Fruit fly (Drosophila melanogaster) whole organism, embryonic: Measurements from ENCODE around the gene CG31680.

Experiments
- B-H1 ChIP-seq: fragments of 200-800 bp; sonication (Bioruptor generic); IDR thresholded peaks from 3 replicates; pipeline ENCODE4 v1.3.6; 2022; ENCODE audit warnings: missing biosample characterization, missing genetic modification characterization
- Bdp1 ChIP-seq: fragments of 200-800 bp; sonication (Bioruptor generic); optimal IDR thresholded peaks from 3 replicates; lab custom pipeline; 2016; ENCODE audit warnings: missing biosample characterization, missing genetic modification characterization
- Bteb2 ChIP-seq: fragments of 200-800 bp; sonication (Bioruptor generic); optimal IDR thresholded peaks from 2 replicates; lab custom pipeline; 2016; ENCODE audit warnings: missing biosample characterization, missing genetic modification characterization
- CG10267 ChIP-seq: fragments of 200-800 bp; sonication (Bioruptor generic); optimal IDR thresholded peaks from 2 replicates; lab custom pipeline; 2018; ENCODE audit warnings: missing biosample characterization, mild to moderate bottlenecking, missing genetic modification characterization, moderate library complexity
- CG11093 ChIP-seq: fragments of 200-800 bp; sonication (Bioruptor generic); IDR thresholded peaks from 3 replicates; pipeline ENCODE4 v1.3.6; 2022; ENCODE audit warnings: missing biosample characterization, missing genetic modification characterization
- CG12659 ChIP-seq: fragments of 200-800 bp; sonication (Bioruptor generic); optimal IDR thresholded peaks from 3 replicates; lab custom pipeline; 2017; ENCODE audit warnings: mild to moderate bottlenecking, missing biosample characterization, missing genetic modification reagents, missing genetic modification characterization
- CG13894 ChIP-seq: fragments of 200-800 bp; sonication (Bioruptor generic); optimal IDR thresholded peaks from 3 replicates; lab custom pipeline; 2018; ENCODE audit warnings: missing biosample characterization, mild to moderate bottlenecking, missing genetic modification characterization, moderate library complexity
- CG15601 ChIP-seq: fragments of 200-800 bp; sonication (Bioruptor generic); optimal IDR thresholded peaks from 3 replicates; lab custom pipeline; 2019; ENCODE audit warnings: missing biosample characterization, mild to moderate bottlenecking, missing genetic modification characterization, moderate library complexity
- CG17612 ChIP-seq: fragments of 200-800 bp; sonication (Bioruptor generic); IDR thresholded peaks from 2 replicates; pipeline ENCODE4 v1.3.6; 2022; ENCODE audit warnings: missing biosample characterization, missing genetic modification characterization
- CG18476 ChIP-seq: fragments of 200-800 bp; sonication (Bioruptor generic); optimal IDR thresholded peaks from 2 replicates; lab custom pipeline; 2016; ENCODE audit warnings: missing biosample characterization, mild to moderate bottlenecking, missing genetic modification characterization
- CG2199 ChIP-seq: fragments of 200-800 bp; sonication (Bioruptor generic); IDR thresholded peaks from 3 replicates; pipeline ENCODE4 v1.3.6; 2022; ENCODE audit warnings: missing biosample characterization, missing genetic modification characterization
- CG2202 ChIP-seq: fragments of 200-800 bp; sonication (Bioruptor generic); optimal IDR thresholded peaks from 2 replicates; lab custom pipeline; 2018; ENCODE audit warnings: missing biosample characterization, mild to moderate bottlenecking, missing genetic modification characterization
- CG32772 ChIP-seq: fragments of 200-800 bp; sonication (Bioruptor generic); IDR thresholded peaks from 2 replicates; pipeline ENCODE4 v1.3.6; 2022; ENCODE audit warnings: missing biosample characterization, missing genetic modification characterization
- CG3838 ChIP-seq: fragments of 200-800 bp; sonication (Bioruptor generic); optimal IDR thresholded peaks from 3 replicates; lab custom pipeline; 2016; ENCODE audit warnings: missing biosample characterization, missing genetic modification characterization
- CG4328 ChIP-seq: fragments of 200-800 bp; sonication (Bioruptor generic); optimal IDR thresholded peaks from 3 replicates; lab custom pipeline; 2017; ENCODE audit warnings: missing biosample characterization, missing genetic modification reagents, missing genetic modification characterization
- CG4404 ChIP-seq: fragments of 200-800 bp; sonication (Bioruptor generic); IDR thresholded peaks from 2 replicates; pipeline ENCODE4 v1.3.6; 2022; ENCODE audit warnings: missing biosample characterization, missing genetic modification characterization
- CG6254 ChIP-seq: fragments of 200-800 bp; sonication (Bioruptor generic); optimal IDR thresholded peaks from 3 replicates; lab custom pipeline; 2017; ENCODE audit warnings: mild to moderate bottlenecking, missing biosample characterization, missing genetic modification reagents, missing genetic modification characterization
- CG6854 ChIP-seq: fragments of 200-800 bp; sonication (Bioruptor generic); optimal IDR thresholded peaks from 3 replicates; lab custom pipeline; 2017; ENCODE audit warnings: missing biosample characterization, mild to moderate bottlenecking, missing genetic modification characterization
- CG8290 ChIP-seq, 3 experiments: fragments of 200-800 bp; sonication (Bioruptor generic); optimal IDR thresholded peaks; 2 replicates each; lab custom pipeline; 2016 to 2019; ENCODE audit warnings: missing biosample characterization in 3 of 3, missing genetic modification characterization in 3 of 3, mild to moderate bottlenecking in 2 of 3, moderate library complexity in 1 of 3
- CG8765 ChIP-seq: fragments of 200-800 bp; sonication (Bioruptor generic); IDR thresholded peaks from 2 replicates; pipeline ENCODE4 v1.3.6; 2022; ENCODE audit warnings: missing biosample characterization, missing genetic modification characterization
- CG8924 ChIP-seq: fragments of 200-800 bp; optimal IDR thresholded peaks from 3 replicates; lab custom pipeline; 2019; ENCODE audit warnings: missing biosample characterization, mild to moderate bottlenecking, missing genetic modification characterization, moderate library complexity
- CG9215 ChIP-seq: fragments of 200-800 bp; sonication (Bioruptor generic); IDR thresholded peaks from 2 replicates; pipeline ENCODE4 v1.3.6; 2022; ENCODE audit warnings: missing biosample characterization, missing genetic modification characterization
- CG9817 ChIP-seq: fragments of 200-800 bp; sonication (Bioruptor generic); optimal IDR thresholded peaks from 2 replicates; lab custom pipeline; 2018; ENCODE audit warnings: missing biosample characterization, mild to moderate bottlenecking, missing genetic modification characterization, moderate library complexity
- D19B ChIP-seq: fragments of 200-800 bp; sonication (Bioruptor generic); optimal IDR thresholded peaks from 2 replicates; lab custom pipeline; 2017; ENCODE audit warnings: missing biosample characterization, mild to moderate bottlenecking, missing genetic modification characterization
- Eip74EF ChIP-seq, 2 experiments: fragments of 200-800 bp in 1 of 2; fragments of >200 bp in 1 of 2; sonication (Bioruptor generic) in 1 of 2; optimal IDR thresholded peaks; 2 replicates each; lab custom pipeline; 2017 to 2019; ENCODE audit warnings: missing biosample characterization in 2 of 2, missing genetic modification characterization in 2 of 2, mild to moderate bottlenecking in 1 of 2, moderate library complexity in 1 of 2
- H15 ChIP-seq: fragments of 200-800 bp; sonication (Bioruptor generic); IDR thresholded peaks from 3 replicates; pipeline ENCODE4 v1.3.6; 2022; ENCODE audit warnings: missing biosample characterization, missing genetic modification characterization
- Max ChIP-seq: fragments of 200-800 bp; sonication (Bioruptor generic); optimal IDR thresholded peaks from 2 replicates; lab custom pipeline; 2016; ENCODE audit warnings: missing biosample characterization, mild to moderate bottlenecking, missing genetic modification characterization
- NC2β ChIP-seq: fragments of 200-800 bp; sonication (Bioruptor generic); optimal IDR thresholded peaks from 2 replicates; lab custom pipeline; 2016; ENCODE audit warnings: missing biosample characterization, missing genetic modification characterization
- PHDP ChIP-seq: fragments of 200-800 bp; sonication (Bioruptor generic); optimal IDR thresholded peaks from 3 replicates; lab custom pipeline; 2018; ENCODE audit warnings: missing biosample characterization, mild to moderate bottlenecking, missing genetic modification characterization, moderate library complexity
- Pdp1 ChIP-seq, 2 experiments: fragments of 200-800 bp; sonication (Bioruptor generic); optimal IDR thresholded peaks; 3 replicates each; lab custom pipeline; 2016; ENCODE audit warnings: missing biosample characterization in 2 of 2, missing genetic modification characterization in 2 of 2, mild to moderate bottlenecking in 1 of 2, moderate library complexity in 1 of 2
- Sry-β ChIP-seq: fragments of 200-800 bp; sonication (Bioruptor generic); optimal IDR thresholded peaks from 2 replicates; lab custom pipeline; 2018; ENCODE audit warnings: missing biosample characterization, mild to moderate bottlenecking, missing genetic modification characterization, moderate library complexity
- YL-1 ChIP-seq: fragments of 200-800 bp; sonication (Bioruptor generic); optimal IDR thresholded peaks from 3 replicates; lab custom pipeline; 2017; ENCODE audit warnings: missing biosample characterization, mild to moderate bottlenecking, missing genetic modification characterization
- ase ChIP-seq: fragments of 200-800 bp; sonication (Bioruptor generic); IDR thresholded peaks from 3 replicates; pipeline ENCODE4 v1.3.6; 2022; ENCODE audit warnings: missing biosample characterization, missing genetic modification characterization
- crc ChIP-seq: fragments of 200-800 bp; sonication (Bioruptor generic); optimal IDR thresholded peaks from 2 replicates; lab custom pipeline; 2016; ENCODE audit warnings: missing biosample characterization, missing genetic modification characterization
- dimm ChIP-seq: fragments of 200-800 bp; sonication (Bioruptor generic); IDR thresholded peaks from 2 replicates; pipeline ENCODE4 v1.3.6; 2022; ENCODE audit warnings: missing biosample characterization, missing genetic modification characterization
- eve ChIP-seq, 2 experiments: fragments of >200 bp; optimal IDR thresholded peaks; 2 replicates each; lab custom pipeline; 2017; ENCODE audit warnings: missing biosample characterization in 2 of 2, missing genetic modification characterization in 2 of 2
- grn ChIP-seq: fragments of 200-800 bp; sonication (Bioruptor generic); optimal IDR thresholded peaks from 3 replicates; lab custom pipeline; 2017; ENCODE audit warnings: missing biosample characterization, missing genetic modification characterization
- gsb-n ChIP-seq: fragments of 200-800 bp; sonication (Bioruptor generic); optimal IDR thresholded peaks from 3 replicates; lab custom pipeline; 2018; ENCODE audit warnings: missing biosample characterization, mild to moderate bottlenecking, missing genetic modification characterization
- gt ChIP-seq: fragments of 200-800 bp; sonication (Bioruptor generic); IDR thresholded peaks from 2 replicates; pipeline ENCODE4 v1.3.6; 2022; ENCODE audit warnings: missing biosample characterization, missing genetic modification characterization
- kah ChIP-seq: fragments of 200-800 bp; sonication (Bioruptor generic); optimal IDR thresholded peaks from 2 replicates; lab custom pipeline; 2018; ENCODE audit warnings: missing biosample characterization, mild to moderate bottlenecking, missing genetic modification characterization
- kni ChIP-seq: fragments of 200-800 bp; sonication (Bioruptor generic); optimal IDR thresholded peaks from 3 replicates; lab custom pipeline; 2017; ENCODE audit warnings: mild to moderate bottlenecking, missing biosample characterization, missing genetic modification reagents, missing genetic modification characterization
- lov ChIP-seq, 2 experiments: fragments of 200-800 bp in 1 of 2; fragments of >200 bp in 1 of 2; sonication (Bioruptor generic) in 1 of 2; IDR thresholded peaks in 1 of 2; optimal IDR thresholded peaks in 1 of 2; 2 replicates in 1 of 2; 3 replicates in 1 of 2; pipeline versions ENCODE4 v1.3.6 to Lab custom; 2017 to 2022; ENCODE audit warnings: missing biosample characterization in 1 of 2, missing genetic modification characterization in 1 of 2
- mam ChIP-seq: fragments of 200-800 bp; sonication (Bioruptor generic); optimal IDR thresholded peaks from 3 replicates; lab custom pipeline; 2016; ENCODE audit warnings: missing biosample characterization, missing genetic modification characterization
- pho ChIP-seq: fragments of 200-800 bp; sonication (Bioruptor generic); optimal IDR thresholded peaks from 2 replicates; lab custom pipeline; 2016; ENCODE audit warnings: missing biosample characterization, missing genetic modification characterization
- pita ChIP-seq: fragments of 200-800 bp; sonication (Bioruptor generic); optimal IDR thresholded peaks from 2 replicates; lab custom pipeline; 2017; ENCODE audit warnings: missing biosample characterization, mild to moderate bottlenecking, missing genetic modification characterization
- sqz ChIP-seq: fragments of 200-800 bp; sonication (Bioruptor generic); optimal IDR thresholded peaks from 3 replicates; lab custom pipeline; 2018; ENCODE audit warnings: missing biosample characterization, mild to moderate bottlenecking, missing genetic modification characterization
- tgo ChIP-seq: fragments of 200-800 bp; sonication (Bioruptor generic); IDR thresholded peaks from 3 replicates; pipeline ENCODE4 v1.3.6; 2022; ENCODE audit warnings: missing biosample characterization, missing genetic modification characterization
- vvl ChIP-seq: fragments of 200-800 bp; sonication (Bioruptor generic); IDR thresholded peaks from 2 replicates; pipeline ENCODE4 v1.3.6; 2022; ENCODE audit warnings: missing biosample characterization, missing genetic modification characterization
- zen2 ChIP-seq: fragments of 200-800 bp; sonication (Bioruptor generic); IDR thresholded peaks from 3 replicates; pipeline ENCODE4 v1.3.6; 2022; ENCODE audit warnings: missing biosample characterization, missing genetic modification characterization; ENCODE audit not compliant: partially characterized antibody
- zf30C ChIP-seq: fragments of 200-800 bp; sonication (Bioruptor generic); optimal IDR thresholded peaks from 3 replicates; lab custom pipeline; 2018; ENCODE audit warnings: missing biosample characterization, mild to moderate bottlenecking, missing genetic modification characterization

CG31680 gene

DNA sequence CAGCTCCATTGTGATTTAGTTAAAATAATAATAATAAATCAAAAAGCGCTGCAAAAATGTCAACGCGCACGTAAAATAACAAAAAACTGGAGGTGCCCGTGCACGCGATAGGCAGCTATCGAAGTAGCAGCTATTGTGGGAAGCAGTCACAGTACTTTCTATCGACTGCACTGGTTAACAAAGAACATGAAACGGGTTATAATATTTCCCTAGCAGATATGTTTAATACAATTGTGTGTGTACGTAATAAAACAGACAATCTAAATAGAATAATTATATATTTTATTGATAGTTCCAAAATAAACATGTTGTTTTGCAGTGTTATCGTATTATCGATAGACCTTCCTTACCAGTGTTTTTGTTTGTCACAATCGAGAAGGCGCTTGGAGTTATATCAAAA, 36.0 kb downstream of the CG31680 start, which contains the start of the genes CG31678 and IKKepsilon (continued):
- no peak for TF ChIP-seq H15 (GFP tag; lab: Robert Waterston, UW)
- 0 out of 3 replicates have a peak, but pooled peaks have one; percentile 54 for TF ChIP-seq CG2199
- TF ChIP-seq B-H1, result no peak
- peak; percentile 88 for TF ChIP-seq Sry-β (GFP tag; lab: Kevin White, UChicago)
- TF ChIP-seq CG17612 (GFP tag; lab: Robert Waterston, UW), result no peak
- TF ChIP-seq CG6854 (GFP tag; lab: Kevin White, UChicago), result no peak
- no peak for TF ChIP-seq gsb-n
- TF ChIP-seq dimm (GFP tag; lab: Robert Waterston, UW), result no peak
- no peak for TF ChIP-seq pho
- peak; percentile 47 for TF ChIP-seq CG10267 (tag; lab: Kevin White, UChicago)
- no peak for TF ChIP-seq lov (optimal IDR thresholded peaks at IDR 0.05; lab: Kevin White, UChicago)
- TF ChIP-seq lov (GFP tag; IDR thresholded peaks at IDR 0.05; lab: Robert Waterston, UW), result no peak
- no peak for TF ChIP-seq CG15601 (tag; lab: Kevin White, UChicago)
- peak; percentile 89 for TF ChIP-seq zen2 (GFP tag; lab: Robert Waterston, UW)
- TF ChIP-seq CG4328, result no peak
- no peak for TF ChIP-seq Bteb2
- TF ChIP-seq vvl (GFP tag; lab: Robert Waterston, UW), result peak; percentile 53; the same call in 1 of the 2 replicates
- no peak for TF ChIP-seq eve (GFP tag; optimal IDR thresholded peaks at IDR 0.05; lab: Kevin White, UChicago)
- no peak for TF ChIP-seq ase (GFP tag; lab: Robert Waterston, UW)
- TF ChIP-seq kni, result no peak
- TF ChIP-seq Eip74EF (GFP tag; optimal IDR thresholded peaks at IDR 0.05; lab: Kevin White, UChicago), result no peak
- TF ChIP-seq CG18476 (GFP tag; lab: Kevin White, UChicago), result no peak
- no peak for TF ChIP-seq CG6254
- peak; percentile 11 to 13 for TF ChIP-seq Pdp1 (GFP tag; optimal IDR thresholded peaks at IDR 0.05; lab: Kevin White, UChicago)
- no peak for TF ChIP-seq tgo
- no peak for TF ChIP-seq CG2202 (tag; lab: Kevin White, UChicago)
- TF ChIP-seq Bdp1 (GFP tag; lab: Kevin White, UChicago), result no peak
- peak; percentile 69 for TF ChIP-seq CG12659 (GFP tag; lab: Kevin White, UChicago)
- no peak for TF ChIP-seq CG32772 (GFP tag; lab: Robert Waterston, UW)
- no peak for TF ChIP-seq D19B
- TF ChIP-seq zf30C, result no peak
- peak; percentile 61 for TF ChIP-seq Max (GFP tag; lab: Kevin White, UChicago)
- no peak for TF ChIP-seq CG9215 (GFP tag; lab: Robert Waterston, UW)
- TF ChIP-seq YL-1 (GFP tag; lab: Kevin White, UChicago), result peak; percentile 83
- no peak for TF ChIP-seq gt (GFP tag; lab: Robert Waterston, UW)
- no peak for TF ChIP-seq kah (GFP tag; lab: Kevin White, UChicago)
- TF ChIP-seq CG13894 (tag; lab: Kevin White, UChicago), result no peak
- no peak for TF ChIP-seq sqz (GFP tag; lab: Kevin White, UChicago)
- no peak for TF ChIP-seq pita (GFP tag; lab: Kevin White, UChicago)
- TF ChIP-seq NC2β (GFP tag; lab: Kevin White, UChicago), result no peak
- no peak for TF ChIP-seq CG4404 (GFP tag; lab: Robert Waterston, UW)
- TF ChIP-seq crc (GFP tag; lab: Kevin White, UChicago), result no peak
- TF ChIP-seq CG9817 (tag; lab: Kevin White, UChicago), result no peak
- no peak for TF ChIP-seq CG8765
- peak; percentile 2 for TF ChIP-seq CG8290 (GFP tag; optimal IDR thresholded peaks at IDR 0.05; lab: Kevin White, UChicago)
- no peak for TF ChIP-seq CG8290 (tag; optimal IDR thresholded peaks at IDR 0.05; lab: Kevin White, UChicago)
- no peak for TF ChIP-seq CG11093
- TF ChIP-seq PHDP, result peak; percentile 30
- TF ChIP-seq CG8924 (tag; lab: Kevin White, UChicago), result peak; percentile 39
- peak; percentile 10 for TF ChIP-seq mam
- TF ChIP-seq grn (GFP tag; lab: Kevin White, UChicago), result no peak
- TF ChIP-seq CG3838 (GFP tag; lab: Kevin White, UChicago), result no peak
